Fruit fly (Drosophila melanogaster): ENCODE data around the gene Nnf1b.

The Nnf1b gene

DNA sequence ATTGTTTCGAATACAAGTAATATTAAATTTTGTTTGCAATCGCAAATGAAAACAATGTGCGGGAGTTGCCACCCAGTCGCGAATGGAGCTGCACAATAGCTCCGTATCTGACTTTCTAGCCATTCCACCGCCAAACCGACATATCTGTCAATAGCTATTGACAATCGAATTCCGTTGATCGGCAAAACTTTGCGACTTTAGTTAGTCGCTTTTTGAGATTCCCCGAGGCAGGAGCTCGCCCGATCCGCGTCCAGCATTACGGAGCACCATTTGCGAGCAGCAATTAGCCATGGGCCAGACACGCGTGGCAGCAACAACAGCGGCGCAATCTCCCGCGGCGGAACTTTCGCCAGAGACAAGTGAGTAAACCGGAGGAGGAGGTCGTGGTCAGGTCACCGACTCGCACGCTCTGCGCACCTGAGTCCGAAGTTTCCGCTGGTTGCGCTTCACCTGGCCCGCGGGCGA lies 42.3 kb downstream of the Nnf1b start, which contains the start of the genes CG4291 and kraken (continued):
- peak; percentile 82 for TF ChIP-seq CrebB (tag; optimal IDR thresholded peaks at IDR 0.05)
- TF ChIP-seq CG8359 (GFP tag; optimal IDR thresholded peaks at IDR 0.05; ENCODE audit: borderline replicate concordance): no peak
- TF ChIP-seq CG6683 (GFP tag; optimal IDR thresholded peaks at IDR 0.05): no peak
- TF ChIP-seq CG7372 (GFP tag; IDR thresholded peaks at IDR 0.05): no peak
- no peak for TF ChIP-seq crp (GFP tag; optimal IDR thresholded peaks at IDR 0.05)
- TF ChIP-seq Tbp (GFP tag; optimal IDR thresholded peaks at IDR 0.05): no peak
- peak; percentile 47; the same call in 1 of the 2 replicates for TF ChIP-seq klu (GFP tag; IDR thresholded peaks at IDR 0.05)
- TF ChIP-seq Fer3 (tag; optimal IDR thresholded peaks at IDR 0.05): peak; percentile 43
- TF ChIP-seq Fer2 (tag; optimal IDR thresholded peaks at IDR 0.05): peak; percentile 13
- TF ChIP-seq Doc2 (GFP tag; IDR thresholded peaks at IDR 0.05): no peak
- TF ChIP-seq Hey (tag; optimal IDR thresholded peaks at IDR 0.05): no peak
- peak; percentile 63 for TF ChIP-seq Meics (GFP tag; optimal IDR thresholded peaks at IDR 0.05)
- TF ChIP-seq kah (GFP tag; optimal IDR thresholded peaks at IDR 0.05): peak; percentile 57
- no peak for TF ChIP-seq otp (GFP tag; IDR thresholded peaks at IDR 0.05)
- TF ChIP-seq hkb (optimal IDR thresholded peaks at IDR 0.05): no peak
- no peak; the same call in 1 of the 2 replicates for TF ChIP-seq hkb (GFP tag; IDR thresholded peaks at IDR 0.05)
- TF ChIP-seq lilli (GFP tag; optimal IDR thresholded peaks at IDR 0.05): peak; percentile 78
- TF ChIP-seq Ada2b (GFP tag; IDR thresholded peaks at IDR 0.05): 0 out of 2 replicates have a peak, but pooled peaks have one; percentile 24
- TF ChIP-seq Atf6 (GFP tag; IDR thresholded peaks at IDR 0.05): peak; percentile 49; the same call in 1 of the 2 replicates
- peak; percentile 50 for TF ChIP-seq YL-1 (GFP tag; optimal IDR thresholded peaks at IDR 0.05)
- TF ChIP-seq insv (GFP tag; optimal IDR thresholded peaks at IDR 0.05): peak in 1 of 2 experiments; percentile 12
- TF ChIP-seq kni (GFP tag; optimal IDR thresholded peaks at IDR 0.05): no peak
- TF ChIP-seq zf30C (GFP tag; optimal IDR thresholded peaks at IDR 0.05): no peak
- TF ChIP-seq CG12236 (GFP tag; optimal IDR thresholded peaks at IDR 0.05): no peak
- TF ChIP-seq slou (GFP tag; optimal IDR thresholded peaks at IDR 0.05): no peak
- TF ChIP-seq CG2202 (tag; optimal IDR thresholded peaks at IDR 0.05): no peak
- TF ChIP-seq Fer1 (GFP tag; optimal IDR thresholded peaks at IDR 0.05): peak; percentile 53
- peak; percentile 63 for TF ChIP-seq CG13296 (GFP tag; optimal IDR thresholded peaks at IDR 0.05)
- no peak for TF ChIP-seq CG2875 (GFP tag; optimal IDR thresholded peaks at IDR 0.05)
- TF ChIP-seq Xrp1 (GFP tag; IDR thresholded peaks at IDR 0.05): peak; percentile 56
- TF ChIP-seq CG12219 (GFP tag; optimal IDR thresholded peaks at IDR 0.05): no peak
- TF ChIP-seq CG34376 (GFP tag; optimal IDR thresholded peaks at IDR 0.05): peak; percentile 58
- TF ChIP-seq CG4617 (GFP tag; optimal IDR thresholded peaks at IDR 0.05; ENCODE audit: borderline replicate concordance): peak; percentile 94
- no peak for TF ChIP-seq toy (GFP tag; IDR thresholded peaks at IDR 0.05)
- TF ChIP-seq trem (tag; optimal IDR thresholded peaks at IDR 0.05): peak; percentile 64
- no peak for TF ChIP-seq repo (GFP tag; optimal IDR thresholded peaks at IDR 0.05)
- no peak for TF ChIP-seq Usf (GFP tag; optimal IDR thresholded peaks at IDR 0.05)
- TF ChIP-seq D (optimal IDR thresholded peaks at IDR 0.05): no peak
- TF ChIP-seq D (GFP tag; optimal IDR thresholded peaks at IDR 0.05): no peak
- TF ChIP-seq cg (GFP tag; optimal IDR thresholded peaks at IDR 0.05): no peak
- TF ChIP-seq CG7556 (GFP tag; optimal IDR thresholded peaks at IDR 0.05): peak; percentile 30
- peak; percentile 21 for TF ChIP-seq Max (GFP tag; optimal IDR thresholded peaks at IDR 0.05)
- peak; percentile 61 for TF ChIP-seq Myb (GFP tag; optimal IDR thresholded peaks at IDR 0.05)
- no peak for TF ChIP-seq tup (GFP tag; optimal IDR thresholded peaks at IDR 0.05)
- TF ChIP-seq cas (GFP tag; IDR thresholded peaks at IDR 0.05): no peak
- no peak for TF ChIP-seq psq (GFP tag; optimal IDR thresholded peaks at IDR 0.05)
- no peak for TF ChIP-seq yki (optimal IDR thresholded peaks at IDR 0.05)
- peak; percentile 70 for TF ChIP-seq NfI (GFP tag; optimal IDR thresholded peaks at IDR 0.05)
- TF ChIP-seq CG15269 (tag; optimal IDR thresholded peaks at IDR 0.05): peak; percentile 61
- TF ChIP-seq Lhr (GFP tag; optimal IDR thresholded peaks at IDR 0.05): peak; percentile 23
- peak; percentile 57 for TF ChIP-seq CG14441 (GFP tag; IDR thresholded peaks at IDR 0.05)

All from whole organism, embryonic.